Worm (Caenorhabditis elegans): Measurements from ENCODE around the gene hlh-11.

Gene hlh-11

DNA sequence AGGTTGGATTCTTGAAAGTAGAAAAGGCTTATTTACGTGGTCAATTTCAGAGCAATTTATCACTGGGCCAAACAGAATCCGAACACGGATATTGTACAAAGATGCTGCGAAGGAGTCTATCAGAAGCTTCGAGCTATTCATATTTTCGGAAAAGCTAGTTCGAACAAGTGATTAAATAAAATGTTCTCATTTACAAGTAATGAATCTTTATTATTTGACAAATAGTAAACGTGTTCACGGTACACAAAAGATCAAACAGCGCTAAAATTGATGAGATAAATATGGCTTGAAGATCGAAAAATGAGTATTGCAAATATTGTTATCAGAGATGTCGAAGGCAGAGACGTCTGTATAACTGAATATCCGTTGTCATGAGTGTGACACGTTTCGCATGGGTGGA lies 4.4 kb upstream of the hlh-11 start (continued):
- no peak for TF ChIP-seq saeg-2 (GFP tag; IDR thresholded peaks at IDR 0.05)
- TF ChIP-seq lin-13 (GFP tag; optimal IDR thresholded peaks at IDR 0.05) = no peak
- no peak for TF ChIP-seq mxl-2 (GFP tag; conservative IDR thresholded peaks at IDR 0.05)
- TF ChIP-seq nhr-10 (tag; optimal IDR thresholded peaks at IDR 0.05) = no peak
- no peak for TF ChIP-seq nhr-77 (tag; optimal IDR thresholded peaks at IDR 0.05)
- no peak for TF ChIP-seq lin-15B (tag; optimal IDR thresholded peaks at IDR 0.05)
- TF ChIP-seq ZK546.5 (tag; optimal IDR thresholded peaks at IDR 0.05) = no peak
- no peak for TF ChIP-seq ceh-62 (tag; optimal IDR thresholded peaks at IDR 0.05)
- no peak for TF ChIP-seq zip-2 (tag; optimal IDR thresholded peaks at IDR 0.05)
- no peak for TF ChIP-seq nhr-76 (tag; optimal IDR thresholded peaks at IDR 0.05)
- no peak for TF ChIP-seq nhr-11 (tag; optimal IDR thresholded peaks at IDR 0.05)
- no peak for TF ChIP-seq cey-2 (tag; optimal IDR thresholded peaks at IDR 0.05; ENCODE audit: borderline replicate concordance, insufficient read depth)
- TF ChIP-seq ama-1 (optimal IDR thresholded peaks at IDR 0.05) = no peak
- no peak for TF ChIP-seq nhr-111 (GFP tag; optimal IDR thresholded peaks at IDR 0.05)
- TF ChIP-seq snpc-1.2 (GFP tag; IDR thresholded peaks at IDR 0.05) = peak; percentile 25; the same call in 1 of the 2 replicates

ce11 chrIII:9616426-9616825 lies 3.1 kb upstream of the hlh-11 start, which contains the start of gene hcp-3:
Gene hcp-3 (minus strand): TSS chrIII:9616470.
- no peak for TF ChIP-seq mdt-29 (GFP tag; IDR thresholded peaks at IDR 0.05)
- TF ChIP-seq mep-1 (tag; optimal IDR thresholded peaks at IDR 0.05) = no peak
- TF ChIP-seq hlh-30 (tag; optimal IDR thresholded peaks at IDR 0.05; ENCODE audit: insufficient read depth) = peak; percentile 38
- peak; percentile 69 for TF ChIP-seq mes-2 (tag; optimal IDR thresholded peaks at IDR 0.05; ENCODE audit: poor library complexity, severe bottlenecking)
- peak in 1 of 2 experiments; percentile 69 for TF ChIP-seq lsy-2 (tag; optimal IDR thresholded peaks at IDR 0.05)
- peak; percentile 34 for TF ChIP-seq dve-1 (tag; optimal IDR thresholded peaks at IDR 0.05; ENCODE audit: insufficient read depth)
- TF ChIP-seq lin-38 (GFP tag; IDR thresholded peaks at IDR 0.05) = peak; percentile 59
- peak; percentile 78 for TF ChIP-seq dpl-1 (GFP tag; optimal IDR thresholded peaks at IDR 0.05)

DNA sequence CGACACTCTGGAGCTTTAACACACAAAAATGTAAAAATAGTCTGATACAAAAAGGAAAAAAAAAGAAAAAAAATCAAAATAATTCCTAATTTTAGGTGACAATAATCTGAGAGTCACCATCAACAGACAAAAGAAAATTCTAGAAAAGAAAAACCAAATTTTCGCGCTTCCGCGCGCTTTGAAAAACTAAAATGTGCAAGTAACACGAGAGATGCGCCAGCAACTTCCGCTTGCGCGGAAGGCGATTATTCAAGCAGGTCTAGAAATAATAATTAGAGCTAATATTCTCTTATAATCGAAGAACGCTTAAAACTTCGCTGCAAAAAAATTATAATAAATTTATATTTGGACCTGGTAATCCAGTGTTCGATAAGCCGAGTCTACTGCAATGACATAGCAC lies 2.6 kb upstream of the hlh-11 start:
- TF ChIP-seq arid-1 (GFP tag; conservative IDR thresholded peaks at IDR 0.05) = peak; percentile 73; the same call in 1 of the 2 replicates
- TF ChIP-seq aha-1 (tag) = peak; percentile 66
- peak; percentile 47; the same call in 1 of the 2 replicates for TF ChIP-seq mdt-29 (GFP tag; IDR thresholded peaks at IDR 0.05)
- 0 out of 2 replicates have a peak, but pooled peaks have one; percentile 34 for TF ChIP-seq vab-7 (GFP tag; IDR thresholded peaks at IDR 0.05)
- peak; percentile 96 for TF ChIP-seq unc-130 (GFP tag; optimal IDR thresholded peaks at IDR 0.05)
- no peak for TF ChIP-seq Y5F2A.4 (GFP tag; optimal IDR thresholded peaks at IDR 0.05)
- TF ChIP-seq Y48G9A.11 (GFP tag; IDR thresholded peaks at IDR 0.05) = peak; percentile 94
- peak; percentile 87 for TF ChIP-seq snpc-1.2 (GFP tag; IDR thresholded peaks at IDR 0.05)
- TF ChIP-seq rbr-2 (tag; optimal IDR thresholded peaks at IDR 0.05) = no peak
- no peak for TF ChIP-seq madf-5 (GFP tag; IDR thresholded peaks at IDR 0.05)
- TF ChIP-seq nhr-76 (tag; optimal IDR thresholded peaks at IDR 0.05) = no peak
- TF ChIP-seq Y75B8A.6 (GFP tag; IDR thresholded peaks at IDR 0.05) = no peak
- TF ChIP-seq tra-1 (GFP tag; IDR thresholded peaks at IDR 0.05) = peak; percentile 37; the same call in 1 of the 2 replicates
- TF ChIP-seq nhr-77 (tag; optimal IDR thresholded peaks at IDR 0.05) = no peak
- TF ChIP-seq nhr-41 (GFP tag; IDR thresholded peaks at IDR 0.05) = no peak
- no peak for TF ChIP-seq zip-11 (GFP tag; IDR thresholded peaks at IDR 0.05)
- TF ChIP-seq ctbp-1 (GFP tag; IDR thresholded peaks at IDR 0.05) = no peak
- TF ChIP-seq F49E8.2 (tag; optimal IDR thresholded peaks at IDR 0.05; ENCODE audit: borderline replicate concordance) = peak; percentile 97
- TF ChIP-seq dmd-8 (GFP tag; IDR thresholded peaks at IDR 0.05) = no peak
- TF ChIP-seq lin-38 (GFP tag; IDR thresholded peaks at IDR 0.05) = peak; percentile 95

Data from whole organism, L4 larva.